Worm (Caenorhabditis elegans) whole organism, late embryonic: Measurements from ENCODE around the gene chil-16.

Experiments used
- ama-1 ChIP-seq: fragments of 150-350 bp; optimal IDR thresholded peaks from 2 replicates; lab custom pipeline; 2014
- ceh-19 ChIP-seq: fragments of 200-800 bp; sonication (Bioruptor generic); optimal IDR thresholded peaks from 2 replicates; lab custom pipeline; 2018; ENCODE audit warnings: mild to moderate bottlenecking, missing genetic modification characterization, missing compliant biosample characterization
- ceh-48 ChIP-seq: sonication (generic microtip); optimal IDR thresholded peaks from 2 replicates; lab custom pipeline; 2016; ENCODE audit warnings: missing genetic modification characterization, inconsistent platforms, missing compliant biosample characterization
- elt-2 ChIP-seq: sonication (generic microtip); optimal IDR thresholded peaks from 2 replicates; lab custom pipeline; 2016; ENCODE audit warnings: missing genetic modification reagents, missing genetic modification characterization, missing compliant biosample characterization
- fkh-10 ChIP-seq: fragments of 150-350 bp; optimal IDR thresholded peaks from 2 replicates; lab custom pipeline; 2014; ENCODE audit warnings: missing biosample characterization, missing genetic modification reagents, missing genetic modification characterization
- gmeb-2 ChIP-seq: sonication (generic microtip); optimal IDR thresholded peaks from 2 replicates; lab custom pipeline; 2016; ENCODE audit warnings: missing genetic modification characterization, inconsistent platforms, missing compliant biosample characterization
- hlh-15 ChIP-seq: sonication (generic microtip); optimal IDR thresholded peaks from 2 replicates; lab custom pipeline; 2016; ENCODE audit warnings: missing genetic modification characterization, missing compliant biosample characterization
- hlh-6 ChIP-seq: sonication (generic microtip); optimal IDR thresholded peaks from 2 replicates; lab custom pipeline; 2016; ENCODE audit warnings: missing genotype, missing genetic modification characterization, missing compliant biosample characterization
- madf-2 ChIP-seq: sonication (generic microtip); optimal IDR thresholded peaks from 2 replicates; lab custom pipeline; 2017; ENCODE audit warnings: missing genetic modification characterization, missing compliant biosample characterization
- nfya-1 ChIP-seq: sonication (generic microtip); optimal IDR thresholded peaks from 2 replicates; lab custom pipeline; 2017; ENCODE audit warnings: missing genetic modification characterization, mild to moderate bottlenecking, missing compliant biosample characterization, antibody characterized with exemption, moderate library complexity
- nhr-232 ChIP-seq: sonication (generic microtip); optimal IDR thresholded peaks from 2 replicates; lab custom pipeline; 2016; ENCODE audit warnings: missing genetic modification characterization, missing compliant biosample characterization
- pag-3 ChIP-seq: sonication (generic microtip); optimal IDR thresholded peaks from 2 replicates; lab custom pipeline; 2016; ENCODE audit warnings: missing compliant biosample characterization, missing genetic modification characterization, borderline replicate concordance
- pqm-1 ChIP-seq: sonication (generic microtip); optimal IDR thresholded peaks from 2 replicates; lab custom pipeline; 2016; ENCODE audit warnings: missing genetic modification characterization, missing compliant biosample characterization
- unc-55 ChIP-seq: sonication (generic microtip); optimal IDR thresholded peaks from 2 replicates; lab custom pipeline; 2017; ENCODE audit warnings: missing biosample characterization, missing genetic modification reagents, missing genetic modification characterization

DNA sequence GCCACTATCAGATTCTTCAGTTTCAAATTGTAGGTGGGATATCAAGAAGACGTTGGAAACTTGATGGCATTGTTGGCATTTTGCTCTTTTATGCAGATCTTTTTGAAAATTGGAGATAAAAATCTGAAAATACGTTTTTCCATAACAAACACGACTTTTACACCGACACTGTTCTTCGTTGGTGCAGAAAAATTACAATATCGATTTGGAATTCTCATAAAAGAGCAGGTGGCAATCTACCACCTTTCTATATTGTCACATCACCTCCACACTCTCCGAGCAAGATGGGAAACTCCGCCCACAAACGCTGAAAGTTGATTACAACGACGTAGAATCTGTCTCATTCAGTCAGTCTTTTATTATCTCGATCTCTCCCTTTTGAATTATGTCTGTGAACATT lies 34.3 kb downstream of the chil-16 start, which contains the start of gene arrd-2:
- TF ChIP-seq elt-2, result no peak
- TF ChIP-seq fkh-10 (GFP tag; lab: Kevin White, UChicago), result no peak
- TF ChIP-seq pag-3 (tag; lab: Kevin White, UChicago), result no peak
- no peak for TF ChIP-seq pqm-1 (tag; lab: Kevin White, UChicago)
- no peak for TF ChIP-seq gmeb-2 (tag; lab: Kevin White, UChicago)
- TF ChIP-seq nfya-1 (tag; lab: Kevin White, UChicago), result no peak
- TF ChIP-seq nhr-232 (tag; lab: Kevin White, UChicago), result no peak
- no peak for TF ChIP-seq hlh-15 (tag; lab: Kevin White, UChicago)
- no peak for TF ChIP-seq ama-1 (lab: Kevin White, UChicago)
- TF ChIP-seq ceh-48 (tag; lab: Kevin White, UChicago), result no peak
- no peak for TF ChIP-seq unc-55 (GFP tag; lab: Kevin White, UChicago)
- no peak for TF ChIP-seq madf-2 (tag; lab: Kevin White, UChicago)
- no peak for TF ChIP-seq hlh-6 (tag; lab: Kevin White, UChicago)
- TF ChIP-seq ceh-19 (GFP tag; lab: Kevin White, UChicago), result no peak
